Fruit fly (Drosophila melanogaster): Measurements from ENCODE around the gene dpr16.

dpr16 gene

DNA sequence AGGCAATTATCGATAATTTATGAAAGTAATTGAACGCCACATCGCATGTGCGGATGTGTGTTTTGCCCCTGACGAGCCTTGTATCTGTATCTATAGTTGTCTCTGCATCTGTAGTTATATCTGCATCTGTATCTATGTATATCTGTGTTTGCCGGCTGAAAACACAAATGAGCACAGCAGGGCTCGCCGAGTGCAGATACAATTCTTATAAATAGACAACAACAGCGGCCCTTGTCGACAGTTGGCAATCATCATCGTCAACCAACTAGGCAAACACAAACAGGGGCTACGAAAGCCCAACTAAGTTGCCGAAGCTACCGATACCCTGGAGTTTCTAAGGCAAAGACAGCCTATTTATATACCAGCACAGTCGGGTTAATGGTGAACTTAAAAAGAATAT lies 43.8 kb upstream of the dpr16 start (continued):
- TF ChIP-seq CG18619 (GFP tag; optimal IDR thresholded peaks at IDR 0.05) (no peak), CG31224 (GFP tag; IDR thresholded peaks at IDR 0.05) (no peak), CG31441 (GFP tag; IDR thresholded peaks at IDR 0.05) (no peak), CG5180 (GFP tag; optimal IDR thresholded peaks at IDR 0.05) (no peak), sob (GFP tag; IDR thresholded peaks at IDR 0.05) (no peak), fu2 (GFP tag; optimal IDR thresholded peaks at IDR 0.05) (no peak), btn (GFP tag; optimal IDR thresholded peaks at IDR 0.05) (no peak), Rx (GFP tag; IDR thresholded peaks at IDR 0.05) (no peak), HmgD (GFP tag; optimal IDR thresholded peaks at IDR 0.05) (no peak), Nf-YA (GFP tag; IDR thresholded peaks at IDR 0.05) (no peak), phol (tag; optimal IDR thresholded peaks at IDR 0.05) (no peak), sens (GFP tag) (peak; percentile 61), eve (GFP tag; optimal IDR thresholded peaks at IDR 0.05) (no peak), E2f2 (GFP tag; IDR thresholded peaks at IDR 0.05) (no peak), pita (GFP tag; optimal IDR thresholded peaks at IDR 0.05) (no peak), Oli (tag; optimal IDR thresholded peaks at IDR 0.05) (no peak), CHES-1-like (GFP tag; optimal IDR thresholded peaks at IDR 0.05) (no peak), CG15269 (tag; optimal IDR thresholded peaks at IDR 0.05) (no peak), ATbp (GFP tag; optimal IDR thresholded peaks at IDR 0.05) (peak; percentile 4), Dip2 (GFP tag; IDR thresholded peaks at IDR 0.05) (no peak), ac (GFP tag; optimal IDR thresholded peaks at IDR 0.05) (peak; percentile 2), insv (GFP tag; optimal IDR thresholded peaks at IDR 0.05) (no peak), chm (GFP tag; IDR thresholded peaks at IDR 0.05) (0 out of 2 replicates have a peak, but pooled peaks have one; percentile 35), ERR (GFP tag; optimal IDR thresholded peaks at IDR 0.05) (no peak), CG3847 (GFP tag; IDR thresholded peaks at IDR 0.05) (no peak)

- TF ChIP-seq sob (GFP tag; IDR thresholded peaks at IDR 0.05): peak; percentile 82
- no peak for TF ChIP-seq yki (optimal IDR thresholded peaks at IDR 0.05)
- peak; percentile 95 for TF ChIP-seq ATbp (GFP tag; optimal IDR thresholded peaks at IDR 0.05)
- TF ChIP-seq gsb-n (tag; optimal IDR thresholded peaks at IDR 0.05): peak; percentile 91
- peak; percentile 38 for TF ChIP-seq H2.0 (GFP tag; IDR thresholded peaks at IDR 0.05)
- peak; percentile 54 for TF ChIP-seq CG3995 (GFP tag; optimal IDR thresholded peaks at IDR 0.05)
- TF ChIP-seq CG6813 (GFP tag; optimal IDR thresholded peaks at IDR 0.05): peak; percentile 97
- peak; percentile 66 for TF ChIP-seq pb (GFP tag; optimal IDR thresholded peaks at IDR 0.05)
- TF ChIP-seq CTCF (GFP tag; optimal IDR thresholded peaks at IDR 0.05): peak; percentile 55
- TF ChIP-seq CoRest (tag; optimal IDR thresholded peaks at IDR 0.05): peak; percentile 91
- no peak for TF ChIP-seq chinmo (GFP tag; IDR thresholded peaks at IDR 0.05; ENCODE audit: partially characterized antibody)
- peak; percentile 86 for TF ChIP-seq eyg (GFP tag; optimal IDR thresholded peaks at IDR 0.05)
- TF ChIP-seq tll (GFP tag; optimal IDR thresholded peaks at IDR 0.05): peak in 1 of 2 experiments; percentile 78
- peak; percentile 80 for TF ChIP-seq zfh1 (GFP tag; IDR thresholded peaks at IDR 0.05)
- peak; percentile 16 for TF ChIP-seq Ets97D (GFP tag; optimal IDR thresholded peaks at IDR 0.05)
- no peak for TF ChIP-seq Taf1 (GFP tag; IDR thresholded peaks at IDR 0.05)
- TF ChIP-seq CG16813 (GFP tag; IDR thresholded peaks at IDR 0.05; ENCODE audit: partially characterized antibody): no peak
- TF ChIP-seq CG14860 (GFP tag; IDR thresholded peaks at IDR 0.05; ENCODE audit: partially characterized antibody): no peak
- TF ChIP-seq CG4282 (GFP tag; optimal IDR thresholded peaks at IDR 0.05): peak; percentile 71
- TF ChIP-seq unpg (GFP tag; optimal IDR thresholded peaks at IDR 0.05): peak; percentile 88
- TF ChIP-seq Hey (tag; optimal IDR thresholded peaks at IDR 0.05): peak; percentile 80
- peak; percentile 95 for TF ChIP-seq CG15696 (tag; optimal IDR thresholded peaks at IDR 0.05)
- peak; percentile 90 for TF ChIP-seq CG18619 (GFP tag; optimal IDR thresholded peaks at IDR 0.05)
- TF ChIP-seq CG4730 (GFP tag; IDR thresholded peaks at IDR 0.05): no peak
- peak; percentile 83 for TF ChIP-seq bab2 (GFP tag; optimal IDR thresholded peaks at IDR 0.05)
- TF ChIP-seq CG11723 (GFP tag; optimal IDR thresholded peaks at IDR 0.05): peak; percentile 88
- peak; percentile 65; the same call in 1 of the 2 replicates for TF ChIP-seq HLH3B (GFP tag; IDR thresholded peaks at IDR 0.05)
- TF ChIP-seq dati (GFP tag; IDR thresholded peaks at IDR 0.05): no peak
- TF ChIP-seq Hsf (GFP tag; optimal IDR thresholded peaks at IDR 0.05): peak; percentile 63
- peak; percentile 75 for TF ChIP-seq maf-S (GFP tag; optimal IDR thresholded peaks at IDR 0.05)
- TF ChIP-seq Deaf1 (tag; optimal IDR thresholded peaks at IDR 0.05): peak; percentile 52
Observed at dm6 chr3R:5108034-5108433, 42.7 kb upstream of the dpr16 start.

Measured in whole organism, embryonic.